Fruit fly (Drosophila melanogaster) whole organism, embryonic: Measurements from ENCODE around the gene CG8236.

Source experiments
- Atf6 ChIP-seq: fragments of 200-800 bp; sonication (Bioruptor generic); IDR thresholded peaks from 2 replicates; pipeline ENCODE4 v1.3.6; 2022; ENCODE audit warnings: missing biosample characterization, missing genetic modification characterization
- CG10543 ChIP-seq: fragments of 200-800 bp; sonication (Bioruptor generic); optimal IDR thresholded peaks from 3 replicates; lab custom pipeline; 2017; ENCODE audit warnings: missing biosample characterization, mild to moderate bottlenecking, missing genetic modification characterization, moderate library complexity
- CG11696 ChIP-seq: fragments of 200-800 bp; sonication (Bioruptor generic); IDR thresholded peaks from 2 replicates; pipeline ENCODE4 v1.3.6; 2022; ENCODE audit warnings: missing biosample characterization, missing genetic modification characterization
- CG12071 ChIP-seq: fragments of 200-800 bp; sonication (Bioruptor generic); optimal IDR thresholded peaks from 3 replicates; lab custom pipeline; 2018; ENCODE audit warnings: missing biosample characterization, mild to moderate bottlenecking, missing genetic modification characterization
- CG12299 ChIP-seq: fragments of 200-800 bp; sonication (Bioruptor generic); optimal IDR thresholded peaks from 2 replicates; lab custom pipeline; 2018; ENCODE audit warnings: missing biosample characterization, mild to moderate bottlenecking, missing genetic modification characterization
- CG12659 ChIP-seq: fragments of 200-800 bp; sonication (Bioruptor generic); optimal IDR thresholded peaks from 3 replicates; lab custom pipeline; 2017; ENCODE audit warnings: mild to moderate bottlenecking, missing biosample characterization, missing genetic modification reagents, missing genetic modification characterization
- CG13287 ChIP-seq: fragments of 200-800 bp; sonication (Bioruptor generic); IDR thresholded peaks from 2 replicates; pipeline ENCODE4 v1.3.6; 2022; ENCODE audit warnings: missing biosample characterization, missing genetic modification characterization; ENCODE audit not compliant: partially characterized antibody
- CG1602 ChIP-seq: fragments of 200-800 bp; sonication (Bioruptor generic); optimal IDR thresholded peaks from 3 replicates; lab custom pipeline; 2016; ENCODE audit warnings: missing biosample characterization, missing genetic modification characterization
- CG16779 ChIP-seq: fragments of 200-800 bp; sonication (Bioruptor generic); IDR thresholded peaks from 2 replicates; pipeline ENCODE4 v1.3.6; 2022; ENCODE audit warnings: missing biosample characterization, missing genetic modification characterization
- CG16815 ChIP-seq: fragments of 200-800 bp; sonication (Bioruptor generic); optimal IDR thresholded peaks from 3 replicates; lab custom pipeline; 2017; ENCODE audit warnings: missing biosample characterization, mild to moderate bottlenecking, missing genetic modification characterization
- CG17359 ChIP-seq: fragments of 200-800 bp; sonication (Bioruptor generic); optimal IDR thresholded peaks from 3 replicates; lab custom pipeline; 2018; ENCODE audit warnings: missing biosample characterization, mild to moderate bottlenecking, missing genetic modification characterization, moderate library complexity
- CG17568 ChIP-seq: fragments of 200-800 bp; sonication (Bioruptor generic); optimal IDR thresholded peaks from 2 replicates; lab custom pipeline; 2018; ENCODE audit warnings: missing biosample characterization, mild to moderate bottlenecking, missing genetic modification characterization, moderate library complexity
- CG17912 ChIP-seq: fragments of 200-800 bp; sonication (Bioruptor generic); optimal IDR thresholded peaks from 2 replicates; lab custom pipeline; 2018; ENCODE audit warnings: missing biosample characterization, mild to moderate bottlenecking, missing genetic modification characterization
- CG2120 ChIP-seq: fragments of 200-800 bp; sonication (Bioruptor generic); optimal IDR thresholded peaks from 3 replicates; lab custom pipeline; 2016; ENCODE audit warnings: missing biosample characterization, missing genetic modification characterization
- CG2199 ChIP-seq: fragments of 200-800 bp; sonication (Bioruptor generic); IDR thresholded peaks from 3 replicates; pipeline ENCODE4 v1.3.6; 2022; ENCODE audit warnings: missing biosample characterization, missing genetic modification characterization
- CG31224 ChIP-seq: fragments of 200-800 bp; sonication (Bioruptor generic); IDR thresholded peaks from 2 replicates; pipeline ENCODE4 v1.3.6; 2022; ENCODE audit warnings: missing biosample characterization, missing genetic modification characterization
- CG31388 ChIP-seq: fragments of 200-800 bp; sonication (Bioruptor generic); optimal IDR thresholded peaks from 2 replicates; lab custom pipeline; 2016; ENCODE audit warnings: missing biosample characterization, missing genetic modification characterization
- CG32772 ChIP-seq: fragments of 200-800 bp; sonication (Bioruptor generic); IDR thresholded peaks from 2 replicates; pipeline ENCODE4 v1.3.6; 2022; ENCODE audit warnings: missing biosample characterization, missing genetic modification characterization
- CG3847 ChIP-seq: fragments of 200-800 bp; sonication (Bioruptor generic); IDR thresholded peaks from 2 replicates; pipeline ENCODE4 v1.3.6; 2022; ENCODE audit warnings: missing biosample characterization, missing genetic modification characterization
- CG4424 ChIP-seq: fragments of 200-800 bp; sonication (Bioruptor generic); optimal IDR thresholded peaks from 3 replicates; lab custom pipeline; 2016; ENCODE audit warnings: missing biosample characterization, missing genetic modification characterization
- CG5953 ChIP-seq: fragments of 200-800 bp; sonication (Bioruptor generic); IDR thresholded peaks from 2 replicates; pipeline ENCODE4 v1.3.6; 2022; ENCODE audit warnings: missing biosample characterization, missing genetic modification characterization
- CG6175 ChIP-seq: fragments of 200-800 bp; sonication (Bioruptor generic); IDR thresholded peaks from 3 replicates; pipeline ENCODE4 v1.3.6; 2022; ENCODE audit warnings: missing biosample characterization, missing genetic modification characterization
- CG7372 ChIP-seq: fragments of 200-800 bp; sonication (Bioruptor generic); IDR thresholded peaks from 2 replicates; pipeline ENCODE4 v1.3.6; 2022; ENCODE audit warnings: missing biosample characterization, missing genetic modification characterization
- CG7556 ChIP-seq: fragments of 200-800 bp; sonication (Bioruptor generic); optimal IDR thresholded peaks from 2 replicates; lab custom pipeline; 2017; ENCODE audit warnings: missing biosample characterization, mild to moderate bottlenecking, missing genetic modification characterization
- CG9876 ChIP-seq: fragments of 200-800 bp; sonication (Bioruptor generic); optimal IDR thresholded peaks from 2 replicates; lab custom pipeline; 2016; ENCODE audit warnings: missing biosample characterization, missing genetic modification characterization
- CTCF ChIP-seq: fragments of 200-800 bp; sonication (Bioruptor generic); optimal IDR thresholded peaks from 2 replicates; lab custom pipeline; 2017; ENCODE audit warnings: missing biosample characterization, mild to moderate bottlenecking, missing genetic modification characterization, moderate library complexity
- Fer3 ChIP-seq: fragments of 200-800 bp; sonication (Bioruptor generic); optimal IDR thresholded peaks from 2 replicates; lab custom pipeline; 2018; ENCODE audit warnings: missing biosample characterization, mild to moderate bottlenecking, missing genetic modification characterization, moderate library complexity
- Jarid2 ChIP-seq: fragments of 200-800 bp; sonication (Bioruptor generic); optimal IDR thresholded peaks from 3 replicates; lab custom pipeline; 2017; ENCODE audit warnings: mild to moderate bottlenecking, missing biosample characterization, missing genetic modification reagents, missing genetic modification characterization
- Lhr ChIP-seq: fragments of 200-800 bp; sonication (Bioruptor generic); optimal IDR thresholded peaks from 3 replicates; lab custom pipeline; 2017; ENCODE audit warnings: mild to moderate bottlenecking, missing biosample characterization, missing genetic modification reagents, missing genetic modification characterization
- Max ChIP-seq: fragments of 200-800 bp; sonication (Bioruptor generic); optimal IDR thresholded peaks from 2 replicates; lab custom pipeline; 2016; ENCODE audit warnings: missing biosample characterization, mild to moderate bottlenecking, missing genetic modification characterization
- PHDP ChIP-seq: fragments of 200-800 bp; sonication (Bioruptor generic); optimal IDR thresholded peaks from 3 replicates; lab custom pipeline; 2018; ENCODE audit warnings: missing biosample characterization, mild to moderate bottlenecking, missing genetic modification characterization, moderate library complexity
- Rx ChIP-seq: fragments of 200-800 bp; sonication (Bioruptor generic); IDR thresholded peaks from 2 replicates; pipeline ENCODE4 v1.3.6; 2022; ENCODE audit warnings: missing biosample characterization, missing genetic modification characterization
- Sox102F ChIP-seq: fragments of 200-800 bp; sonication (Bioruptor generic); optimal IDR thresholded peaks from 2 replicates; lab custom pipeline; 2018; ENCODE audit warnings: missing biosample characterization, mild to moderate bottlenecking, missing genetic modification characterization, moderate library complexity
- ac ChIP-seq: fragments of 200-800 bp; sonication (Bioruptor generic); optimal IDR thresholded peaks from 3 replicates; lab custom pipeline; 2017; ENCODE audit warnings: missing biosample characterization, mild to moderate bottlenecking, missing genetic modification characterization
- ara ChIP-seq: fragments of 200-800 bp; sonication (Bioruptor generic); IDR thresholded peaks from 2 replicates; pipeline ENCODE4 v1.3.6; 2022; ENCODE audit warnings: missing biosample characterization, missing genetic modification characterization
- ato ChIP-seq: fragments of 200-800 bp; sonication (Bioruptor generic); IDR thresholded peaks from 2 replicates; pipeline ENCODE4 v1.3.6; 2022; ENCODE audit warnings: missing biosample characterization, missing genetic modification characterization; ENCODE audit not compliant: partially characterized antibody
- ci ChIP-seq: fragments of 200-800 bp; sonication (Bioruptor generic); IDR thresholded peaks from 3 replicates; pipeline ENCODE4 v1.3.6; 2022; ENCODE audit warnings: missing biosample characterization, missing genetic modification characterization
- fd3F ChIP-seq: fragments of 200-800 bp; sonication (Bioruptor generic); optimal IDR thresholded peaks from 2 replicates; lab custom pipeline; 2018; ENCODE audit warnings: missing biosample characterization, mild to moderate bottlenecking, missing genetic modification characterization, moderate library complexity
- fd96Cb ChIP-seq: fragments of 200-800 bp; sonication (Bioruptor generic); optimal IDR thresholded peaks from 2 replicates; lab custom pipeline; 2018; ENCODE audit warnings: missing biosample characterization, mild to moderate bottlenecking, missing genetic modification characterization, moderate library complexity
- gsb ChIP-seq: fragments of 200-800 bp; sonication (Bioruptor generic); IDR thresholded peaks from 2 replicates; pipeline ENCODE4 v1.3.6; 2022; ENCODE audit warnings: missing biosample characterization, missing genetic modification characterization
- hbn ChIP-seq: fragments of 200-800 bp; sonication (Bioruptor generic); IDR thresholded peaks from 2 replicates; pipeline ENCODE4 v1.3.6; 2022; ENCODE audit warnings: missing biosample characterization, missing genetic modification characterization; ENCODE audit not compliant: partially characterized antibody
- lbe ChIP-seq: fragments of 200-800 bp; sonication (Bioruptor generic); optimal IDR thresholded peaks from 2 replicates; lab custom pipeline; 2016; ENCODE audit warnings: missing biosample characterization, mild to moderate bottlenecking, missing genetic modification characterization
- mam ChIP-seq: fragments of 200-800 bp; sonication (Bioruptor generic); optimal IDR thresholded peaks from 3 replicates; lab custom pipeline; 2016; ENCODE audit warnings: missing biosample characterization, missing genetic modification characterization
- onecut ChIP-seq: fragments of 200-800 bp; sonication (Bioruptor generic); IDR thresholded peaks from 2 replicates; pipeline ENCODE4 v1.3.6; 2022; ENCODE audit warnings: missing biosample characterization, missing genetic modification characterization
- ro ChIP-seq: fragments of 200-800 bp; sonication (Bioruptor generic); IDR thresholded peaks from 2 replicates; pipeline ENCODE4 v1.3.6; 2022; ENCODE audit warnings: missing biosample characterization, missing genetic modification characterization
- sna ChIP-seq: fragments of 200-800 bp; sonication (Bioruptor generic); IDR thresholded peaks from 2 replicates; pipeline ENCODE4 v1.3.6; 2022; ENCODE audit warnings: missing biosample characterization, missing genetic modification characterization; ENCODE audit not compliant: partially characterized antibody
- sqz ChIP-seq: fragments of 200-800 bp; sonication (Bioruptor generic); optimal IDR thresholded peaks from 3 replicates; lab custom pipeline; 2018; ENCODE audit warnings: missing biosample characterization, mild to moderate bottlenecking, missing genetic modification characterization
- stc ChIP-seq: fragments of 200-800 bp; sonication (Bioruptor generic); IDR thresholded peaks from 2 replicates; pipeline ENCODE4 v1.3.6; 2022; ENCODE audit warnings: missing biosample characterization, missing genetic modification characterization
- stwl ChIP-seq: fragments of 200-800 bp; sonication (Bioruptor generic); optimal IDR thresholded peaks from 3 replicates; lab custom pipeline; 2018; ENCODE audit warnings: missing biosample characterization, mild to moderate bottlenecking, missing genetic modification characterization, moderate library complexity
- wdn ChIP-seq: fragments of 200-800 bp; sonication (Bioruptor generic); IDR thresholded peaks from 2 replicates; pipeline ENCODE4 v1.3.6; 2022; ENCODE audit warnings: missing biosample characterization, missing genetic modification characterization
- z ChIP-seq: fragments of 200-800 bp; sonication (Bioruptor generic); IDR thresholded peaks from 3 replicates; pipeline ENCODE4 v1.3.6; 2022; ENCODE audit warnings: missing biosample characterization, missing genetic modification characterization

CG8236 gene

DNA sequence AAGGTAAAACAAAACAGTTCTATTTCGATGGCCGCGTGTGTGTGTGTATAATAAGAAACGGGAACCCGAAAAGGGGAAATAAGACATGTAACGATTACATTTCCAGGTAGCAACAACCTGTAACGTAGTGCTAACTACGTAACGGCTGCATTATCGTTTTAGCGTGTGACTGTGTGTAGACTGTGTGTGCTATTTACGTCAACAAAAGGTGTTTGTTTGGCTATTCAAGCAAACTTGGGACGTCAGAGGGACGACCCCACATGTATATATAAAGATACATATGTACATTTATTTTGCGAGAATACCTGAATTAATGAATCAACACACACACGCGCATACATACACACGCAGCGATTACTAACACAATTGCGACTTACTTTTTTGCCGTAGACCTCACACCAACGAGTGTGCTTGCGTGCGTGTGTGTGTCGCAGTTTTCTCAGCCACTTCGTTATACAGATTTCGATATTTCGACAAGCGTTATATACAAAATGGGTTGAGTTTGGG lies 50.4 kb downstream of the CG8236 start (continued):
- TF ChIP-seq hbn (GFP tag; lab: Robert Waterston, UW) (no peak), CG32772 (GFP tag; lab: Robert Waterston, UW) (peak; percentile 24; the same call in 1 of the 2 replicates), sna (GFP tag; lab: Robert Waterston, UW) (no peak), ci (GFP tag; lab: Robert Waterston, UW) (peak; percentile 59; the same call in 2 of the 3 replicates), wdn (peak; percentile 46; the same call in 1 of the 2 replicates), CG17568 (GFP tag; lab: Kevin White, UChicago) (no peak), CG16779 (GFP tag; lab: Robert Waterston, UW) (0 out of 2 replicates have a peak, but pooled peaks have one; percentile 38), Atf6 (GFP tag; lab: Robert Waterston, UW) (peak; percentile 69), CG9876 (GFP tag; lab: Kevin White, UChicago) (no peak), Jarid2 (GFP tag; lab: Kevin White, UChicago) (peak; percentile 14), ato (GFP tag; lab: Robert Waterston, UW) (no peak), stc (GFP tag; lab: Robert Waterston, UW) (peak; percentile 53), Lhr (GFP tag; lab: Kevin White, UChicago) (no peak), CG4424 (GFP tag; lab: Kevin White, UChicago) (no peak), CG10543 (GFP tag; lab: Kevin White, UChicago) (peak; percentile 48), onecut (GFP tag; lab: Robert Waterston, UW) (peak; percentile 4; the same call in 1 of the 2 replicates), z (no peak), lbe (GFP tag; lab: Kevin White, UChicago) (peak; percentile 11), fd3F (GFP tag; lab: Kevin White, UChicago) (peak; percentile 25), Sox102F (GFP tag; lab: Kevin White, UChicago) (no peak), CG17359 (no peak), CG1602 (GFP tag; lab: Kevin White, UChicago) (no peak), CG7372 (GFP tag; lab: Robert Waterston, UW) (no peak), CG5953 (GFP tag; lab: Robert Waterston, UW) (no peak), CG12299 (tag; lab: Kevin White, UChicago) (peak; percentile 36), CG6175 (GFP tag; lab: Robert Waterston, UW) (peak; percentile 37; the same call in 1 of the 3 replicates), CG16815 (GFP tag; lab: Kevin White, UChicago) (no peak), PHDP (tag; lab: Kevin White, UChicago) (peak; percentile 48), CG17912 (peak; percentile 22), fd96Cb (no peak), CTCF (no peak), CG3847 (peak; percentile 26; the same call in 1 of the 2 replicates), mam (GFP tag; lab: Kevin White, UChicago) (peak; percentile 3), CG2199 (peak; percentile 42; the same call in 2 of the 3 replicates), sqz (peak; percentile 55), ro (GFP tag; lab: Robert Waterston, UW) (no peak), gsb (GFP tag; lab: Robert Waterston, UW) (peak; percentile 43; the same call in 1 of the 2 replicates), CG13287 (GFP tag; lab: Robert Waterston, UW) (no peak; the same call in 1 of the 2 replicates), CG2120 (GFP tag; lab: Kevin White, UChicago) (no peak), CG7556 (GFP tag; lab: Kevin White, UChicago) (no peak), CG31388 (GFP tag; lab: Kevin White, UChicago) (no peak), CG12071 (GFP tag; lab: Kevin White, UChicago) (peak; percentile 48), ara (no peak), ac (peak; percentile 29), Fer3 (tag; lab: Kevin White, UChicago) (peak; percentile 11), CG31224 (GFP tag; lab: Robert Waterston, UW) (0 out of 2 replicates have a peak, but pooled peaks have one; percentile 5), CG12659 (GFP tag; lab: Kevin White, UChicago) (peak; percentile 4), Rx (GFP tag; lab: Robert Waterston, UW) (no peak), Max (peak; percentile 66), stwl (tag; lab: Kevin White, UChicago) (no peak), CG11696 (peak; percentile 84)
